Worm (Caenorhabditis elegans) whole organism, L1 larva: Measurements from ENCODE around the gene F12A10.9.

Experiments
- Y116A8C.19 ChIP-seq: sonication (generic microtip); optimal IDR thresholded peaks from 2 replicates; lab custom pipeline; 2016; ENCODE audit warnings: missing compliant biosample characterization, missing genetic modification characterization, borderline replicate concordance
- ama-1 ChIP-seq: fragments of 150-350 bp; optimal IDR thresholded peaks from 2 replicates; lab custom pipeline; 2014
- egl-27 ChIP-seq, 2 experiments: fragments of 150-350 bp in 1 of 2; sonication (generic microtip); optimal IDR thresholded peaks; 3 replicates each; lab custom pipeline; 2017 to 2018; ENCODE audit warnings: missing biosample characterization in 2 of 2, missing genetic modification characterization in 2 of 2, missing genetic modification reagents in 2 of 2
- elt-3 ChIP-seq, 6 experiments: fragments of 150-350 bp in 1 of 6; sonication (generic microtip); optimal IDR thresholded peaks; 2 replicates each; lab custom pipeline; 2017 to 2018; ENCODE audit warnings: missing biosample characterization in 6 of 6, missing genetic modification characterization in 6 of 6, inconsistent platforms in 1 of 6
- lin-35 ChIP-seq, 2 experiments: fragments of 150-350 bp; optimal IDR thresholded peaks; 2 replicates each; lab custom pipeline; 2014; ENCODE audit warnings: missing biosample characterization in 2 of 2, missing genetic modification characterization in 2 of 2, missing genetic modification reagents in 2 of 2
- lin-39 ChIP-seq: fragments of 150-350 bp; optimal IDR thresholded peaks from 2 replicates; lab custom pipeline; 2014; ENCODE audit warnings: missing biosample characterization, missing genetic modification reagents, missing genetic modification characterization
- mep-1 ChIP-seq: fragments of 150-350 bp; optimal IDR thresholded peaks from 2 replicates; lab custom pipeline; 2014; ENCODE audit warnings: missing biosample characterization, missing genetic modification characterization
- nhr-12 ChIP-seq: sonication (generic microtip); optimal IDR thresholded peaks from 2 replicates; lab custom pipeline; 2017; ENCODE audit warnings: missing biosample characterization, missing genetic modification characterization
- nhr-76 ChIP-seq: sonication (generic microtip); optimal IDR thresholded peaks from 2 replicates; lab custom pipeline; 2017; ENCODE audit warnings: missing biosample characterization, missing genetic modification characterization
- snpc-4 ChIP-seq: fragments of 150-350 bp; optimal IDR thresholded peaks from 2 replicates; lab custom pipeline; 2014; ENCODE audit warnings: missing biosample characterization, missing genetic modification characterization
- ztf-4 ChIP-seq: fragments of 150-350 bp; optimal IDR thresholded peaks from 2 replicates; lab custom pipeline; 2014; ENCODE audit warnings: missing biosample characterization, missing genetic modification characterization

- TF ChIP-seq nhr-76 (no peak), egl-27 (tag; optimal IDR thresholded peaks at IDR 0.05; lab: Kevin White, UChicago) (no peak), ztf-4 (tag; lab: Kevin White, UChicago) (no peak), lin-39 (tag; lab: Kevin White, UChicago) (no peak), nhr-12 (tag; lab: Kevin White, UChicago) (no peak), snpc-4 (tag; lab: Kevin White, UChicago) (no peak), mep-1 (tag; lab: Kevin White, UChicago) (no peak), ama-1 (lab: Kevin White, UChicago) (no peak), Y116A8C.19 (no peak), lin-35 (GFP tag; optimal IDR thresholded peaks at IDR 0.05; lab: Kevin White, UChicago) (no peak), elt-3 (tag; optimal IDR thresholded peaks at IDR 0.05; lab: Kevin White, UChicago) (no peak)
Observed at ce11 chrII:5463692-5464300, 34.7 kb upstream of the F12A10.9 start.
